Worm (Caenorhabditis elegans) whole organism, L1 larva: ENCODE data around the gene C27C12.1.

ENCODE experiments used
- ceh-63 ChIP-seq: fragments of 200-800 bp; sonication (Bioruptor generic); optimal IDR thresholded peaks from 2 replicates; lab custom pipeline; 2018; ENCODE audit warnings: mild to moderate bottlenecking, missing genetic modification characterization, missing compliant biosample characterization
- ceh-88 ChIP-seq: fragments of 200-800 bp; sonication (Bioruptor generic); IDR thresholded peaks from 2 replicates; pipeline ENCODE4 v1.3.6; 2022; ENCODE audit warnings: missing genetic modification characterization, missing compliant biosample characterization
- ceh-90 ChIP-seq: sonication (generic microtip); optimal IDR thresholded peaks from 2 replicates; lab custom pipeline; 2016; ENCODE audit warnings: missing genetic modification characterization, missing compliant biosample characterization
- fkh-10 ChIP-seq: sonication (generic microtip); optimal IDR thresholded peaks from 2 replicates; lab custom pipeline; 2017; ENCODE audit warnings: missing biosample characterization, missing genetic modification reagents, missing genetic modification characterization
- fos-1 ChIP-seq: fragments of 150-350 bp; optimal IDR thresholded peaks from 2 replicates; lab custom pipeline; 2014; ENCODE audit warnings: missing biosample characterization, missing genetic modification characterization
- lsy-2 ChIP-seq, 2 experiments: fragments of 150-350 bp; optimal IDR thresholded peaks; 2 replicates each; lab custom pipeline; 2014; ENCODE audit warnings: missing biosample characterization in 2 of 2, missing genetic modification characterization in 2 of 2
- mef-2 ChIP-seq: fragments of 150-350 bp; optimal IDR thresholded peaks from 2 replicates; lab custom pipeline; 2014; ENCODE audit warnings: missing biosample characterization, missing genetic modification characterization
- nhr-11 ChIP-seq: fragments of 150-350 bp; optimal IDR thresholded peaks from 2 replicates; lab custom pipeline; 2014; ENCODE audit warnings: missing biosample characterization, missing genetic modification characterization
- nhr-76 ChIP-seq: sonication (generic microtip); optimal IDR thresholded peaks from 2 replicates; lab custom pipeline; 2017; ENCODE audit warnings: missing biosample characterization, missing genetic modification characterization
- nhr-85 ChIP-seq: sonication (generic microtip); peaks from one replicate; lab custom pipeline; 2016; ENCODE audit warnings: missing genetic modification characterization, inconsistent platforms, missing compliant biosample characterization
- sptf-1 ChIP-seq: fragments of 150-350 bp; optimal IDR thresholded peaks from 2 replicates; lab custom pipeline; 2014; ENCODE audit warnings: missing biosample characterization, missing genetic modification characterization
- unc-62 ChIP-seq: fragments of 150-350 bp; optimal IDR thresholded peaks from 2 replicates; lab custom pipeline; 2014; ENCODE audit warnings: missing biosample characterization, missing genetic modification reagents, missing genetic modification characterization
- xbp-1 ChIP-seq: sonication (generic microtip); optimal IDR thresholded peaks from 2 replicates; lab custom pipeline; 2016; ENCODE audit warnings: missing genetic modification characterization, missing compliant biosample characterization
- zag-1 ChIP-seq: fragments of 150-350 bp; optimal IDR thresholded peaks from 2 replicates; lab custom pipeline; 2014; ENCODE audit warnings: missing biosample characterization, missing genetic modification characterization

DNA sequence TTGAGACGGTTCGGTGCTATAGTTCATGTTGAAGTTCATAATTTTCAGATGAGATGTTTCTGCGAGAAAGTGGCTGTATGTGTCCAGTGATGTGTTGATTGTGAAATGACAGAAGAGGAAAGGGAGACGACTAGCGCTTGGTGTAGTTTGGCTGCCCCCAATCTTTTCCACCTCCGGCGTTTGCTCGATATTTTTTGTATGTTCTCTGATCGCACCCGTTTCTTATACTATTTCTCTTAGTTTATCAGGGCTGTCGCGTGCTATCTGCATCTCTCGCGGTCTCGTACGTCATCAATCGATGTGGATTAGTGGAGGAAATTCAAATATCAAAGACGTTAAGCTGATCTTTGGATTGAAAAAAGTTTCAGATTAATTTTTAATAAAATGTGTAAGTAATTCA, 42.8 kb downstream of the C27C12.1 start, which contains the start of gene atf-4:
- TF ChIP-seq lsy-2 (tag; optimal IDR thresholded peaks at IDR 0.05; lab: Kevin White, UChicago) (peak; percentile 53 to 75), ceh-63 (GFP tag; lab: Kevin White, UChicago) (no peak), fos-1 (tag; lab: Kevin White, UChicago) (peak; percentile 37), nhr-85 (tag; lab: Kevin White, UChicago) (peak; percentile 85), nhr-76 (tag; lab: Kevin White, UChicago) (no peak), sptf-1 (tag; lab: Kevin White, UChicago) (no peak), zag-1 (no peak), fkh-10 (no peak), unc-62 (GFP tag; lab: Kevin White, UChicago) (no peak), ceh-88 (GFP tag; lab: Robert Waterston, UW) (no peak), xbp-1 (tag; lab: Kevin White, UChicago) (peak; percentile 62), nhr-11 (tag; lab: Kevin White, UChicago) (peak; percentile 70), ceh-90 (tag; lab: Kevin White, UChicago) (no peak), mef-2 (tag; lab: Kevin White, UChicago) (no peak)
